Fruit fly (Drosophila melanogaster): Measurements from ENCODE around the gene PpD3.

- TF ChIP-seq CG1620 (GFP tag; optimal IDR thresholded peaks at IDR 0.05) (no peak), toe (GFP tag; optimal IDR thresholded peaks at IDR 0.05) (no peak), bab1 (GFP tag; optimal IDR thresholded peaks at IDR 0.05) (no peak), Crg-1 (GFP tag; optimal IDR thresholded peaks at IDR 0.05) (no peak), Mnt (GFP tag; optimal IDR thresholded peaks at IDR 0.05) (no peak), pad (GFP tag; optimal IDR thresholded peaks at IDR 0.05) (no peak), kay (GFP tag; ENCODE audit: borderline replicate concordance) (no peak)
These were observed 44.4 kb upstream of the PpD3 start for dm6 chr3R:9703273-9703672.

All from whole organism, adult.